Fruit fly (Drosophila melanogaster): ENCODE results near the gene CG11313.

dm6 chr3R:30710442-30710841, 20.5 kb downstream of the CG11313 start:
- no peak for TF ChIP-seq h (GFP tag; optimal IDR thresholded peaks at IDR 0.05)
- no peak for TF ChIP-seq Rel (GFP tag; optimal IDR thresholded peaks at IDR 0.05)
- TF ChIP-seq Rel (tag; optimal IDR thresholded peaks at IDR 0.05), result no peak

Measured in whole organism, wandering third instar larva.